Worm (Caenorhabditis elegans): ENCODE results near the gene H03E18.1.
"Not testable (repeated sequence)": the region's sequence is repeated elsewhere in the genome, so short reads cannot be mapped to it uniquely, and the experiment has no call there.

Gene H03E18.1

DNA sequence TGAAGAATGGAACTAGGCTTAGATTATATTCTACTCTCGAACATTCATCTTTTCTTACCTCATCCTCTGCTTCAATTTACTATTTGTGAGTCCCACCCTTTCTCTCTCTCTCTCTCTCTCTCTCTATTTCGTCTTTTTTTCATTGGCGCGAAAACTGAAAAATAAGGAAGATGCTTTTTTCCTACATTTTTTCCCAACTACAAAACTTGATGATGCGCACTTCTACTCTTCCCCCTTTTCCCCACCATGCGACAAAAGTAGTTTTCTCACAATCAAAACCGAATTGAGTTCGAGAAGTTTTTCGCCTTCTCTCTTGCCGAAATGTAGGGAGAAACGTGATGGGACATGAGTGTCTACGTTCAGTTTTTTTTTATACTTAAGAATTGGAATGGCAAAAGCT lies 17.8 kb upstream of the H03E18.1 start:
- TF ChIP-seq unc-62 (GFP tag; optimal IDR thresholded peaks at IDR 0.05): no peak

DNA sequence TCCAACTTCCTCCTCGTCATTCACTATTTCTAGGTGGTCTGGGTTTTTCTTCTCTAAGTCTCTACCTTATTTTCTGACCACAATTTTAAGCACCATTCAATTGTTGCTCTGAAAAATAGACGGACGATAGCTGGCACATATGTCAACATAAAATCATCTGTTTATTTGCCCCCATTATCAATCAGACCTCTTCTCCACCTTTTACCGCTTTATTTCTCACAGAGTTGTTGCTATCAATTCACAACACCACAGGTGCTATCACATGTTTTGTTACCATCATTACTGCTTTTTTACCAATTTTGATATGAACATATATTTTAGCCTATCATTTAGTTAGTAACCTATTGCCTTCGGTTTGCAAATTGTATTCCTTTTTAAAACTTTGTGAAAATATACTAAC lies 14.9 kb upstream of the H03E18.1 start:
- no peak for TF ChIP-seq unc-62 (GFP tag; optimal IDR thresholded peaks at IDR 0.05)

DNA sequence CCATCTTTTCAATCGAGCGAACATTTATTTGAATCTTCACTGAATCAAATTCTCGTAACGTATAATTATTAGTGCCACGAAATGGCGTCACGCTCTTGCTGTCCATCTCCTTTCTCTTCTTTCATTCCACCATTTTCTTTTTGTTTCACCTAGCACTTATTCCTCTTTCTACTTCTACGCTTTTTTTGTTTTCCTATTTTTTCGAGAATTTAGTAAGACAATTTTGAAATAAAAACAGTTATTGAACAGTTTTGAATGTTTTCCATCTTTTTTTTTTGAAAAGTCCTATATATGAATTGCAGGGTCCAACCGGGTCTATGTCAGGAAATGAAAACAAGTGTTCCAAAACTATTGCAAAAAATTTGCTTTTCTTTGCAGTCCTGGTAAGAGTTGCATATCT lies 12.7 kb upstream of the H03E18.1 start, which contains the start of gene T01B10.5:
TSS of gene T01B10.5 (plus strand) at position 301 of the 400 bp plus-strand sequence.
- TF ChIP-seq unc-62 (GFP tag; optimal IDR thresholded peaks at IDR 0.05): no peak

DNA sequence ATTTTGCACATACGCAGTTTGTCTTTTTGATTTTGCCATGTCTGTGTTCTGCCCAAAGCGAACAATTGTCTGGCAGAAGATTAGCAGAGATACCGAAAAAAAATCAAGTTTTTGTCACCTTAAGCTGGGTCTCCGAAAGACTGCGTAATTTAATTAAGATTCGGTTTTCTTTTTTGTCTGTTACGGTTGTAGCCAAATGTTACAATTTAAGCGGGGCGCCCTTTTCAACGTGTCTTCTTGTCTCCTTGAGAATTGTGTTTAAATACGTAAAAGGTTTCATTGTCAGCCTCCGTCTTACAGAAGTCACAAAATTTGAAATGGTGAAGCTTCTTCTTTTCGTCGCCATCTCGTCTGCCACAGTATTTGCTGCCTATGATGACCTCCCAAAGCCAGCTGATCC lies 8.0 kb upstream of the H03E18.1 start, which contains the start of gene grd-14:
TSS of gene grd-14 (plus strand) at position 301 of the 400 bp plus-strand sequence.
- no peak for TF ChIP-seq unc-62 (GFP tag; optimal IDR thresholded peaks at IDR 0.05)

DNA sequence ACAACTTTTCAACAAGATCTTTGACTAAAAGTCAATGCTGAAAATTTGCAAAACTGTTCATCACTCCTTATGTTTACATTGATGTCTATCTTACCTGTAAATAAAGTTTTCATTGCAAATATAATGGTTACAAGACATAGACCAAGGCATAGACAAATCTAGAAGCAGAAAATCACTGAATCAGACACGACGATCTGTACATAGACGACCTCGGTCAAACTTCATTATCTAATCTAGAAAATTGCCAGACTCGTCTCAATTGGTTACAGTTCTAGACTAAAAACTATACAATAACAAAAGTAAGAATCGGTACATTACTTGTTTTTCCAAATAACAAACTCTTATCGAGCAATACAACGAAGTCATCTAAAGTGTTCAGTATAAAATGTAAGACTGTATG lies 6.8 kb upstream of the H03E18.1 start, which contains the start of gene grd-4:
TSS of gene grd-4 (plus strand) at position 301 of the 400 bp plus-strand sequence.
- no peak for TF ChIP-seq unc-62 (GFP tag; optimal IDR thresholded peaks at IDR 0.05)

DNA sequence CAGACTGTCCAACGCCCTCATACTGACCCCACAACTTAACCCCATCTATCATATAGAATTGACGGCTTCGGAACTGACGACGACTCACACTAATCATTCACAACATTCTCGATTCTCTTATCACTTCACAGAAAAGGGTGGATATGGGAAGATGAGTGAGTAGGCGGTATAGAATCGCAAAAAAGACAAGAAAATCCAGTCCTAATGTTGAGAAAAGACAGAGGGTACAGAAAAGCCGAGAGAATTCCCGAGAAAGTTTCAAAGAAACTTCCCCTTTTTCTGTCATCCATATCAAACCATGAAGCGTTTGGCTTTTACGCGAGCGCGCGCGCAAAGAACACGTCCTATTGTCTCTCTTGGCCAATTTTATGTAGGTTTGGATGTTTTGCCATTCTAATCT lies 3.5 kb upstream of the H03E18.1 start:
- no peak for TF ChIP-seq unc-62 (GFP tag; optimal IDR thresholded peaks at IDR 0.05)

DNA sequence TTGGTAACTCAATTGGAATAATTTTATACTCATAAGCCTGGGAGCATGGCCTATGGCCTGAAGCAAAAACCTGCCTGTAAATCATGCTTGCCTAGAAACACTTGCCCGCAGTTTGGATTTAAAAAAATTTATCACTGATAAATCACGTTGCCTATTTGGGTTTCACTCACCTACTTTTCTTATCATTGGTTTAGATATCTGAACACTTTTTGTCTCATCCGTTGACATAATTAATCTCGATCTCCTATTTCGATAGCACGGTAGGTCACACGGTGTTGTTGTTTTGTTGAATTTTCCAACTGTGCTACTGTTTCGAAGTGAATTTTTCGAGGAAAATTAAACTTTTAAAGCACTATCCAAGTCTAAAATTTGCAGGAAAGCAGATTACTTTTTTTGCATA lies 623 bp upstream of the H03E18.1 start:
- TF ChIP-seq unc-62 (GFP tag; optimal IDR thresholded peaks at IDR 0.05): no peak

DNA sequence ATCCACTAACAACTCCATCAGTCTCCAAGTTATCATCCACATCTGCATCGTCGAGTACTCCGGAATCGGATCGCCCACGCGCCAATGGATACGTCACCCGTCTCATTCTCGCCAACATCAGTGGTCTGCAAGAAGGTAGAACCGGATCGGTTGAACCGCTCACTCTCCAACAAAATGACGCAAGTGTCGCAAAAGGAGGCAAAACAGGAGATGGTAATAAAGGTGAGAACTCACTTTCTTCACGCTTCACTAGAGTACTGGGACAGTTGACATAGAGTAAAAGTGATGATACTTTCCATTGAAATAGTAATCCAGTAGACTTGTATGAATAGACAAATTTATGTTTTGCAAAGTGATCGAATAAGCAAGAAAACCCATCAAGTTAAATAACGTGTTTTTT lies 1.4 kb downstream of the H03E18.1 start:
- TF ChIP-seq unc-62 (GFP tag; optimal IDR thresholded peaks at IDR 0.05): no peak

DNA sequence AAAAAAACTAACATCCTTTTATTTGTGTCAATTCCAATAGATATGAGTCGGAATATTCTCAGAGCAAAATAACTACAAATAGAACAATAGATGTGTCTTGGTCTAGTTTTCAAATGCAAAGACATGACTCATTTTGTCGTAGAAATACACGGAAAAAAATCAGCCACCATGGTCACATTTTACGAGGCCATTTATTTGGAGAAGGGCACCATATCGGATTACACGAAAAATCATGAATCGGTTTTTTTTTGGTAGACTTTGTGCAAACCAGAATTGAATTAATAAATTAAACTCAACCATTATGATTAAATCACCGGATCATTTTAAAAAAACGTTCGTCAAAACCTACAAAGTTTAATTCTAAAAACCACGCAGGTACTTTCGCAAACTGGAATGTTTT lies 12.7 kb downstream of the H03E18.1 start, which contains the start of gene H03E18.2:
TSS of gene H03E18.2 (minus strand) at position 101 of the 400 bp plus-strand sequence.
- TF ChIP-seq unc-62 (GFP tag; optimal IDR thresholded peaks at IDR 0.05): no peak

DNA sequence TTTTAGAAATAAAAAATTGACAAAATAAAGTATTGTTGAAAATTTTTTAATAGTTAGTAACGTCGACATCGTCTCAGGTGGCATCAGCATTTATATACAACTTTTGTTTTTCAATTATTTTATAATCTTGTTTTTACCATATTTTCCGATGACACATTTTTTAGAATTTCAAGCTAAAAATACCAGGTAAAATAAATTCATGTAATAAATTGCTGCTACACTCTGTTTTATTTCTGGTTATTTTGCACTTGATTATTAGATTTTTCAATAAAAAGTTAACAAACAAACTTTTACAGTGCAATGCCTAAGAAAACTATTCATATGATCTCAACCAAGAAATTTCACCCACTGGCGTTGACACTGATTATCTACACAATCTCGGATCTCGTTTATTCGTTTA lies 13.9 kb downstream of the H03E18.1 start, which contains the start of gene C03G5.14:
TSS of gene C03G5.14 (plus strand) at position 301 of the 400 bp plus-strand sequence.
- no peak for TF ChIP-seq unc-62 (GFP tag; optimal IDR thresholded peaks at IDR 0.05)

DNA sequence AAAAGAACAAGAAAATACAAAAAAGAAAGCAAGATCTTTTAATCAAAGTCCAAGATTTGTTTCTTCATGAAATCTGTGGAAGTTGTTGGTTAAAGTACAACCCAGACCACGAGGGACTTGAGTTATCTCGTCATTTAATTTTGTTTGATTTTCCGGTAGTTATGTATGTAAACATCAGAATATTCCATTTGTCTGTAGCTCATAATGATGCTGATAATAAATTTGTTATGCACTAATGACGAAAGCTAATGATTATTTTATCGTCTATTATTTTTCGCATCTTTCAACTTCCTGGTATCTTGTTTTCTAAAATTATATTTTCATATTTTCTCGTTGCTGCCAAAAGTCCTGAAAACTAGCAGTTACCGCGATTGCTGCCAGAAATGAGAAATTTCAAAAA lies 15.3 kb downstream of the H03E18.1 start:
- no peak for TF ChIP-seq unc-62 (GFP tag; optimal IDR thresholded peaks at IDR 0.05)

DNA sequence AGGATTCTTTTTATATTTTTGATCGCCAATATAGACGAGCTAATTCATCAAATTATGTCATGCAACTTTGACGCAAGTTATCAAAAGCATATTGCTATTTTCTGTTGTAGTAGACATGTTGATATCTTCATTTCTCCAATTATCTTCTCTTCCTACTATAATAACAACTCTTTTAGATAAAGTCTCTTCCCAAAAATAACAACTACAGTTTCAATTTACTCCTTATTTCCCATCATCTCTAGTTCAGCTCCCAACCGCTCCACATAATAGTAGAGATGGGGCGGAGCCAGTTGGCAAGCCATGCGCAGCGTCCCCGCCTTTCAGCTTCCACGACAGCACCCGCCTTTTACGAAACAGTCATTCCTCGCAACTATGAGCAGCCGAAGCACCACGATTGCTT lies 20.3 kb downstream of the H03E18.1 start, which contains the start of gene flp-5:
TSS of gene flp-5 (plus strand) at position 301 of the 400 bp plus-strand sequence.
- TF ChIP-seq unc-62 (GFP tag; optimal IDR thresholded peaks at IDR 0.05): no peak

DNA sequence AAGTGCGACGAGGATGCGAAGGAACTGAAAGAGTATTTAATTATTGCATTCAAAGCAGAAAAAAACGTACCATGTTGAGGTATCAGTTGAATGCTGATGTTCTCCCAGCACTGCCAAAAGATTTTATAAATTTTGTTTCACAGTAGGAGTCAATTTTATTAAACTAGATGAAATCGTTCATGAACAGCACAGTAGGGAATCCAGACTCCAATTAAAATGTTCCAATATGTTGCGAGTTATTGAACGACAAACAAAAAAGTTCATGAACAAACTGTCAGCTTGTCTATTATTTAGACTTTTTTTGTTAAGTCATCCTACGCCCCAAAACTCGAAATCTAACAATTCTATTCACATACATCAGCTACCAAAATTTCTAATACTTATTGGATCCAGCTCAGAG lies 27.3 kb downstream of the H03E18.1 start, which contains the start of gene nspc-1:
TSS of gene nspc-1 (minus strand) at position 101 of the 400 bp plus-strand sequence.
- not testable (repeated sequence) for TF ChIP-seq unc-62 (GFP tag; optimal IDR thresholded peaks at IDR 0.05)

DNA sequence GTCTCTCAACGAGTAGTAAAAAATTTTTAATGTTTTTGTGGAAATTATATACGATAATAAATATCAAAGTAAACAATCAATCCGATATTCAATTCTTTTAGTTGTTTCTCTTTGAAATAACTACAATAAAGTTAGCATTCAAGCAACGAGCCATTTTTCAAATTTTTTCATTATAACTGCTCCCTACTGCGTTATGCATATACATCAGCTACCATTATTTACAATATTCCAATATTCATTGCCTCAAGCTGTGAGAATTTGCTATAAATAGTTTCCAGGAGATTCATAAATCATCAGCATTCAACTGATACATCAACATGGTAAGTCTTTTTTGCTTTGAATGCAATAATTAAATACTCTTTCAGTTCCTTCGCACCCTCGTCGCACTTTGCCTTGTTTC lies 29.1 kb downstream of the H03E18.1 start, which contains the start of gene nspc-3:
TSS of gene nspc-3 (plus strand) at position 301 of the 400 bp plus-strand sequence.
- TF ChIP-seq unc-62 (GFP tag; optimal IDR thresholded peaks at IDR 0.05): no peak

DNA sequence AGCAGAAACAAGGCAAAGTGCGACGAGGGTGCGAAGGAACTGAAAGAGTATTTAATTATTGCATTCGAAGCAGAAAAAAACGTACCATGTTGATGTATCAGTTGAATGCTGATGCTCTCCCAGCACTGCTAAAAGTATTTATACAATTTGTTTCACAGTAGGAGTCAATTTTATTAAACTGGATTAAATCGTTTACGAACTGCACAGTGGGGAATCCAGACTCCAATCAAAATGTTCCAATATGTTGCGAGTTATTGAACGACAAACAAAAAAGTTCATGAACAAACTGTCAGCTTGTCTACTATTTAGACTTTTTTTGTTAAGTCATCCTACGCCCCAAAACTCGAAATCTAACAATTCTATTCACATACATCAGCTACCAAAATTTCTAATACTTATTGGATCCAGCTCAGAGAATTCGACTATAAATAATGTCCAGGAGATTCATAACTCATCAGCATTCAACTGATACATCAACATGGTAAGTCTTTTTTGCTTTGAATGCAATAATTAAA lies 30.6 kb downstream of the H03E18.1 start, which contains the start of the genes nspc-4 and nspc-5:
TSS of gene nspc-4 (minus strand) at position 101 of the 515 bp plus-strand sequence.
TSS of gene nspc-5 (plus strand) at position 465 of the 515 bp plus-strand sequence.
- TF ChIP-seq unc-62 (GFP tag; optimal IDR thresholded peaks at IDR 0.05): not testable (repeated sequence)

DNA sequence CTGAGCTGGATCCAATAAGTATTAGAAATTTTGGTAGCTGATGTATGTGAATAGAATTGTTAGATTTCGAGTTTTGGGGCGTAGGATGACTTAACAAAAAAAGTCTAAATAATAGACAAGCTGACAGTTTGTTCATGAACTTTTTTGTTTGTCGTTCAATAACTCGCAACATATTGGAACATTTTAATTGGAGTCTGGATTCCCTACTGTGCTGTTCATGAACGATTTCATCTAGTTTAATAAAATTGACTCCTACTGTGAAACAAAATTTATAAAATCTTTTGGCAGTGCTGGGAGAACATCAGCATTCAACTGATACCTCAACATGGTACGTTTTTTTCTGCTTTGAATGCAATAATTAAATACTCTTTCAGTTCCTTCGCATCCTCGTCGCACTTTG lies 33.9 kb downstream of the H03E18.1 start, which contains the start of gene nspc-7:
TSS of gene nspc-7 (plus strand) at position 301 of the 400 bp plus-strand sequence.
- not testable (repeated sequence) for TF ChIP-seq unc-62 (GFP tag; optimal IDR thresholded peaks at IDR 0.05)

DNA sequence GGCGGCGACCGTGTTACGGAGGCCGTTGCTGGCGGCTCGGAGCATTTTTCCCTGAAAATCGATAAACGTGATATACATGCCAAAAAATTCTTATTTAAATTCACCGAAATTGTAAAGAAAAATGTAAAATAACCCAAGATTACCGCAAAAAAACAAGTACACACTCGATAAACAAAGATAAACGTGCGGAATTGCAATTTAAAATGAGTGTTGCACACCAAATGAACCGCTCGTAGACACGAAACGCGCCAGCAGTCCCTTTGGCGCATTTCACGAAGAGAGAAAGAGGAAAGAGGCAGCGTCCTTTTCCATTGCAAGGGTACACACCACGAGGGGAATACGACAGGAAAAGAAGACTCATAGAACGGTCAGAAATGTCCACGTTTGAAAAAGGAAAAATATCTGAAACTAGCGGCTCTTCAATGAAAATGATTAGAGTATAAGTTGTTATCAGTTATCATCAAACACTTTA lies 38.3 kb downstream of the H03E18.1 start, which contains the start of gene sdha-1:
TSS of gene sdha-1 (minus strand) at position 51 of the 472 bp plus-strand sequence.
- no peak for TF ChIP-seq unc-62 (GFP tag; optimal IDR thresholded peaks at IDR 0.05)

Measured in whole organism, dauer.